Worm (Caenorhabditis elegans) whole organism, L4 larva: Measurements from ENCODE around the gene taf-2.
A peak's percentile ranks its signal among the peaks of the same experiment; 100 is the strongest.

Experiments
- F10B5.3 ChIP-seq: sonication (generic microtip); optimal IDR thresholded peaks from 2 replicates; lab custom pipeline; 2016; ENCODE audit warnings: mild to moderate bottlenecking, missing genetic modification characterization, missing compliant biosample characterization
- F44E2.7 ChIP-seq: fragments of 200-800 bp; sonication (Bioruptor generic); IDR thresholded peaks from 2 replicates; pipeline ENCODE4 v2.1.2; 2022; ENCODE audit warnings: missing genetic modification characterization, missing compliant biosample characterization
- R02D3.7 ChIP-seq: fragments of 150-350 bp; sonication (generic microtip); optimal IDR thresholded peaks from 3 replicates; lab custom pipeline; 2014; ENCODE audit warnings: missing biosample characterization, missing genetic modification characterization
- Y105C5A.15 ChIP-seq: fragments of 200-800 bp; sonication (Bioruptor generic); IDR thresholded peaks from 2 replicates; pipeline ENCODE4 v1.3.6; 2022; ENCODE audit warnings: missing genetic modification characterization, missing compliant biosample characterization
- ZK546.5 ChIP-seq, 2 experiments: sonication (generic microtip); optimal IDR thresholded peaks; 2 replicates each; lab custom pipeline; 2017; ENCODE audit warnings: missing biosample characterization in 2 of 2, missing genetic modification characterization in 2 of 2
- aha-1 ChIP-seq: fragments of 150-350 bp; peaks from one replicate; lab custom pipeline; 2014; ENCODE audit warnings: missing biosample characterization, missing genetic modification characterization
- aly-2 ChIP-seq: sonication (generic microtip); optimal IDR thresholded peaks from 2 replicates; lab custom pipeline; 2018; ENCODE audit warnings: missing biosample characterization, missing genetic modification characterization
- ama-1 ChIP-seq: fragments of 150-350 bp; optimal IDR thresholded peaks from 2 replicates; lab custom pipeline; 2014; ENCODE audit warnings: inconsistent platforms, mixed read lengths
- attf-4 ChIP-seq: sonication (generic microtip); optimal IDR thresholded peaks from 3 replicates; lab custom pipeline; 2017; ENCODE audit warnings: missing biosample characterization, missing genetic modification characterization
- ceh-62 ChIP-seq: sonication (generic microtip); optimal IDR thresholded peaks from 2 replicates; lab custom pipeline; 2017; ENCODE audit warnings: missing biosample characterization, missing genetic modification characterization
- ctbp-1 ChIP-seq: fragments of 200-800 bp; sonication (Bioruptor generic); IDR thresholded peaks from 2 replicates; pipeline ENCODE4 v1.3.6; 2022; ENCODE audit warnings: missing genetic modification reagents, missing genetic modification characterization, missing compliant biosample characterization
- daf-12 ChIP-seq: fragments of 150-350 bp; optimal IDR thresholded peaks from 2 replicates; lab custom pipeline; 2014; ENCODE audit warnings: missing biosample characterization, missing genetic modification reagents, missing genetic modification characterization
- daf-16 ChIP-seq, 3 experiments: sonication (generic microtip); optimal IDR thresholded peaks; 2 replicates each; lab custom pipeline; 2016 to 2017; ENCODE audit warnings: missing genetic modification characterization in 3 of 3, missing genetic modification reagents in 3 of 3, mild to moderate bottlenecking in 2 of 3, missing compliant biosample characterization in 2 of 3, missing biosample characterization in 1 of 3, moderate library complexity in 1 of 3
- dmd-9 ChIP-seq: fragments of 200-800 bp; sonication (Bioruptor generic); IDR thresholded peaks from 2 replicates; pipeline ENCODE4 v1.3.6; 2022; ENCODE audit warnings: missing genetic modification reagents, missing genetic modification characterization, missing compliant biosample characterization
- dve-1 ChIP-seq: sonication (generic microtip); optimal IDR thresholded peaks from 2 replicates; lab custom pipeline; 2017; ENCODE audit warnings: antibody characterized with exemption, mild to moderate bottlenecking, missing genetic modification characterization, missing compliant biosample characterization; ENCODE audit not compliant: insufficient read depth
- fkh-10 ChIP-seq: fragments of 150-350 bp; optimal IDR thresholded peaks from 2 replicates; lab custom pipeline; 2014; ENCODE audit warnings: missing biosample characterization, missing genetic modification reagents, missing genetic modification characterization
- gei-8 ChIP-seq: fragments of 200-800 bp; sonication (Bioruptor generic); optimal IDR thresholded peaks from 2 replicates; lab custom pipeline; 2018; ENCODE audit warnings: mild to moderate bottlenecking, missing genetic modification characterization, missing compliant biosample characterization
- hlh-11 ChIP-seq: fragments of 200-800 bp; sonication (Bioruptor generic); optimal IDR thresholded peaks from 2 replicates; lab custom pipeline; 2018; ENCODE audit warnings: mild to moderate bottlenecking, missing genetic modification characterization, missing compliant biosample characterization
- hmg-1.1 ChIP-seq: fragments of 200-800 bp; sonication (Bioruptor generic); IDR thresholded peaks from 2 replicates; pipeline ENCODE4 v1.3.6; 2022; ENCODE audit warnings: missing genetic modification reagents, missing genetic modification characterization, missing compliant biosample characterization
- lin-1 ChIP-seq: fragments of 200-800 bp; sonication (Bioruptor generic); IDR thresholded peaks from 2 replicates; pipeline ENCODE4 v1.3.6; 2022; ENCODE audit warnings: missing genetic modification reagents, missing genetic modification characterization, missing compliant biosample characterization
- lin-13 ChIP-seq: fragments of 150-350 bp; optimal IDR thresholded peaks from 2 replicates; lab custom pipeline; 2014; ENCODE audit warnings: missing biosample characterization, missing genetic modification reagents, missing genetic modification characterization
- mdl-1 ChIP-seq, 2 experiments: fragments of 150-350 bp in 1 of 2; sonication (generic microtip) in 1 of 2; optimal IDR thresholded peaks; 2 replicates each; lab custom pipeline; 2014 to 2017; ENCODE audit warnings: missing biosample characterization in 2 of 2, missing genetic modification characterization in 2 of 2
- mdt-29 ChIP-seq: fragments of 200-800 bp; sonication (Bioruptor generic); IDR thresholded peaks from 2 replicates; pipeline ENCODE4 v1.3.6; 2022; ENCODE audit warnings: missing genetic modification reagents, missing genetic modification characterization, missing compliant biosample characterization
- mxl-3 ChIP-seq: fragments of 200-800 bp; sonication (Bioruptor generic); optimal IDR thresholded peaks from 2 replicates; lab custom pipeline; 2018; ENCODE audit warnings: mild to moderate bottlenecking, missing genetic modification characterization, missing compliant biosample characterization
- nhr-102 ChIP-seq: sonication (generic microtip); optimal IDR thresholded peaks from 2 replicates; lab custom pipeline; 2016; ENCODE audit warnings: mild to moderate bottlenecking, missing genetic modification characterization, moderate library complexity, missing compliant biosample characterization
- nhr-11 ChIP-seq: fragments of 150-350 bp; optimal IDR thresholded peaks from 2 replicates; lab custom pipeline; 2014; ENCODE audit warnings: missing biosample characterization, missing genetic modification characterization
- nhr-25 ChIP-seq: sonication (generic microtip); optimal IDR thresholded peaks from 2 replicates; lab custom pipeline; 2017; ENCODE audit warnings: missing genetic modification characterization, mild to moderate bottlenecking, missing compliant biosample characterization, antibody characterized with exemption, moderate library complexity, borderline replicate concordance; ENCODE audit not compliant: insufficient read depth
- nhr-28 ChIP-seq: fragments of 150-350 bp; optimal IDR thresholded peaks from 2 replicates; lab custom pipeline; 2014; ENCODE audit warnings: missing biosample characterization, missing genetic modification characterization
- nhr-41 ChIP-seq: fragments of 200-800 bp; sonication (Bioruptor generic); IDR thresholded peaks from 2 replicates; pipeline ENCODE4 v1.3.6; 2022; ENCODE audit warnings: missing genetic modification reagents, missing genetic modification characterization, missing compliant biosample characterization
- nhr-76 ChIP-seq: fragments of 150-350 bp; optimal IDR thresholded peaks from 2 replicates; lab custom pipeline; 2014; ENCODE audit warnings: missing biosample characterization, missing genetic modification characterization
- nhr-77 ChIP-seq: fragments of 150-350 bp; optimal IDR thresholded peaks from 2 replicates; lab custom pipeline; 2014; ENCODE audit warnings: missing biosample characterization, missing genetic modification characterization
- php-3 ChIP-seq: fragments of 200-800 bp; sonication (Bioruptor generic); IDR thresholded peaks from 2 replicates; pipeline ENCODE4 v1.3.6; 2022; ENCODE audit warnings: missing genetic modification reagents, missing genetic modification characterization, missing compliant biosample characterization
- set-16 ChIP-seq: fragments of 200-800 bp; sonication (Bioruptor generic); IDR thresholded peaks from 2 replicates; pipeline ENCODE4 v1.3.6; 2022; ENCODE audit warnings: missing genetic modification reagents, missing genetic modification characterization, missing compliant biosample characterization
- tag-97 ChIP-seq: fragments of 200-800 bp; sonication (Bioruptor generic); IDR thresholded peaks from 2 replicates; pipeline ENCODE4 v1.3.6; 2022; ENCODE audit warnings: missing genetic modification characterization, missing compliant biosample characterization
- tra-1 ChIP-seq: fragments of 200-800 bp; sonication (Bioruptor generic); IDR thresholded peaks from 2 replicates; pipeline ENCODE4 v1.3.6; 2022; ENCODE audit warnings: missing genetic modification reagents, missing genetic modification characterization, missing compliant biosample characterization
- unc-130 ChIP-seq: sonication (generic microtip); optimal IDR thresholded peaks from 2 replicates; lab custom pipeline; 2016; ENCODE audit warnings: missing genetic modification reagents, missing genetic modification characterization, missing compliant biosample characterization
- zag-1 ChIP-seq: fragments of 150-350 bp; optimal IDR thresholded peaks from 2 replicates; lab custom pipeline; 2014; ENCODE audit warnings: missing biosample characterization, missing genetic modification characterization
- zfp-2 ChIP-seq: sonication (generic microtip); optimal IDR thresholded peaks from 2 replicates; lab custom pipeline; 2016; ENCODE audit warnings: mild to moderate bottlenecking, missing genetic modification characterization, missing compliant biosample characterization
- ztf-11 ChIP-seq: fragments of 150-350 bp; optimal IDR thresholded peaks from 2 replicates; lab custom pipeline; 2014; ENCODE audit warnings: missing biosample characterization, missing genetic modification characterization
- ztf-7 ChIP-seq: fragments of 150-350 bp; optimal IDR thresholded peaks from 2 replicates; lab custom pipeline; 2014; ENCODE audit warnings: missing biosample characterization, missing genetic modification characterization

Gene taf-2

DNA sequence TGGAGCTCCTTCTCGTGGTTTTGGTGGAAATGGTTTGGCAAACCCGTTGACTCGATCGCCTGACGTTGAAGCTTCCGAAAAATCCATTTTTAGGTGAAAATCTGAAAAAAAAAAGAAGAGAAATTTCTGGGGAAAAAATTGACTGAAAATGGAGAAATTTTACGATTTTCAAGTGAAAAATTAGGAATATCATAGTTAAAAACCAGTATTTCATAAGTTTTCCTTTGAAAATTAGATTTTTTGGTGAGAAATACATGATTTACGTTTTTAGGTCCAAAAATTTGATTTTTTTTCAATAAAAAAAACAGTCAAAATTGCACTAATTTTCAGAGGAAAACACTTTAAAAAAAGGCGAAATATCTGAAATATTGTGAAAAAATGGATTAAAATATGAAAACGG, at the start of gene taf-2:
taf-2 (minus strand) TSS at position 101 of the 400 bp plus-strand sequence.
- peak; percentile 12 for TF ChIP-seq aha-1 (tag; lab: Kevin White, UChicago)
- TF ChIP-seq tra-1 (GFP tag; lab: Robert Waterston, UW) = no peak

DNA sequence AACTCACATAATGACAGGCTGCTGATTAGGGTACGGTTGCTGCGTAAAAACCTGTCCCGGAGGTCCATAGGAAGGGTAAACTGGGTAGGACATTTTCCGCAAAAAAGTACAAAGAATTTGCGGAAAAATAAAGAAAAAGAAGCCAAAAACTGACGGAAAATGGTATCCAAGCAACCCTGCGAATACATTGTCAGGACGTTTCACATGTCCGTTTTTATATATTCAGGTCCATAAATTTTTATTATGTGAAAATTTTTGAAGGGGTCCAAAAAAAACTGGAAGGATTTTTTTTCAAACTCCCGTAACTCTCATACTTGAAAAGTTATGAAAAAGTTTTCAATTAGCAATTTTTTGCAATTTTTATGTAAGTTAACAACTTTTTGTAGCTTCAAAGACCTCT, 48.8 kb upstream of the taf-2 start, which contains the start of gene CC8.3:
CC8.3 (minus strand) TSS at position 101 of the 400 bp plus-strand sequence.
- TF ChIP-seq hmg-1.1 (GFP tag; lab: Robert Waterston, UW) (no peak), hlh-11 (tag; lab: Kevin White, UChicago) (no peak), zag-1 (no peak), R02D3.7 (tag; lab: Kevin White, UChicago) (no peak), nhr-25 (tag; lab: Kevin White, UChicago) (no peak), attf-4 (tag; lab: Kevin White, UChicago) (no peak), mdt-29 (GFP tag; lab: Robert Waterston, UW) (no peak), mxl-3 (GFP tag; lab: Kevin White, UChicago) (no peak), ztf-7 (tag; lab: Kevin White, UChicago) (no peak), ZK546.5 (tag; optimal IDR thresholded peaks at IDR 0.05; lab: Kevin White, UChicago) (no peak), nhr-11 (no peak), ctbp-1 (no peak), nhr-77 (no peak), nhr-102 (tag; lab: Kevin White, UChicago) (no peak), mdl-1 (tag; optimal IDR thresholded peaks at IDR 0.05; lab: Kevin White, UChicago) (no peak), gei-8 (GFP tag; lab: Kevin White, UChicago) (no peak), daf-16 (GFP tag; optimal IDR thresholded peaks at IDR 0.05; lab: Kevin White, UChicago) (no peak), daf-16 (tag; optimal IDR thresholded peaks at IDR 0.05; lab: Kevin White, UChicago) (no peak), F44E2.7 (GFP tag; lab: Robert Waterston, UW) (no peak)

DNA sequence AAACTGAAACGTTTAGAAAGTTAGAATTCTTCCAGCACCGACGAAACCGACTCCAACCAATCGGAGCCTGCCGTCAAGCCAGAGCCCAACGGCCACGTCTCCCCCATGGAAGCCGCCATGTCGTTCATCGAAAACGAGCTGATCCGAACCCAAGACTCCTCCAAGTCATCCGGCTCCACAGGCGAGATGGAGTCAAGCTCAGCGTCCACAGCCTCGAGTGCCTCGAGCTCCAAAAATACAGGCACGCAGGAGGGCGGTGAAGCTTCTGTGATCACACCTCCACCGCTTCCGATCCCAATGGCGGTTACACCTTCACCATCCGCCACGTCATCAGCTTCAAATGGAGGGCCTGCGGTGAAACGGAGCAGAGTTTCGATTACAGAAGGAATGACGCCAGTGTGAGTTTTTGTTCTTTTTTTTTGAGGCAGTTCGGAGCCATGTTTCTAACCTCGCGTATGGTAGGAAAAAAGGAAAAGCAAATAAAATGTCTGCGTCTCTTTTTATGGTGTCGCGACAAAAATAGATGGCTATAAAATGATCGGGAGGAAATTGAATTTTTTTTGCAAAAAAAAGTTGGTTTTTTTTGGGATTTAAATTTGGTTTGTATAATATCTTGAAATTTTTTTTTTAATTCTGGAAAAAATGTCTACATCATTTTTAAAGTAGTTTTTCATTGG, 45.0 kb upstream of the taf-2 start:
- TF ChIP-seq ceh-62 (no peak), ztf-11 (no peak), php-3 (GFP tag; lab: Robert Waterston, UW) (0 out of 2 replicates have a peak, but pooled peaks have one; percentile 16), daf-12 (tag; lab: Kevin White, UChicago) (no peak), Y105C5A.15 (no peak), dve-1 (tag; lab: Kevin White, UChicago) (peak; percentile 5), dmd-9 (GFP tag; lab: Robert Waterston, UW) (no peak), zfp-2 (tag; lab: Kevin White, UChicago) (no peak), fkh-10 (GFP tag; lab: Kevin White, UChicago) (no peak), nhr-41 (GFP tag; lab: Robert Waterston, UW) (no peak), set-16 (GFP tag; lab: Robert Waterston, UW) (peak; percentile 88), lin-1 (no peak), ztf-7 (tag; lab: Kevin White, UChicago) (no peak), aha-1 (tag; lab: Kevin White, UChicago) (no peak), F10B5.3 (tag; lab: Kevin White, UChicago) (no peak), lin-13 (GFP tag; lab: Kevin White, UChicago) (no peak), tag-97 (GFP tag; lab: Robert Waterston, UW) (no peak), nhr-28 (tag; lab: Kevin White, UChicago) (peak; percentile 27), unc-130 (GFP tag; lab: Kevin White, UChicago) (no peak), ama-1 (lab: Kevin White, UChicago) (no peak), nhr-76 (no peak), R02D3.7 (tag; lab: Kevin White, UChicago) (no peak), nhr-11 (no peak), tra-1 (GFP tag; lab: Robert Waterston, UW) (no peak), aly-2 (tag; lab: Kevin White, UChicago) (no peak)
